Worm (Caenorhabditis elegans) whole organism, L2 larva: ENCODE measurements around the gene srh-129.

Experiments
- elt-1 ChIP-seq: fragments of 150-350 bp; optimal IDR thresholded peaks from 2 replicates; lab custom pipeline; 2014; ENCODE audit warnings: missing biosample characterization, missing genetic modification characterization
- lin-39 ChIP-seq: fragments of 150-350 bp; optimal IDR thresholded peaks from 2 replicates; lab custom pipeline; 2014; ENCODE audit warnings: missing biosample characterization, missing genetic modification reagents, missing genetic modification characterization
- snpc-4 ChIP-seq: fragments of 150-350 bp; optimal IDR thresholded peaks from 2 replicates; lab custom pipeline; 2014; ENCODE audit warnings: missing biosample characterization, missing genetic modification characterization

- TF ChIP-seq lin-39 (tag; lab: Kevin White, UChicago) (no peak), elt-1 (tag; lab: Kevin White, UChicago) (no peak), snpc-4 (no peak)
Observed at ce11 chrV:5192501-5192900, 48.8 kb upstream of the srh-129 start, which contains the start of gene C03A7.13.
